Fruit fly (Drosophila melanogaster) Kc167 (cell line): Measurements from ENCODE around the gene Gr98c.

Experiments
- Myc ChIP-seq: fragments of >200 bp; optimal IDR thresholded peaks from 2 replicates; lab custom pipeline; 2017; ENCODE audit warnings: missing external identifiers
- h ChIP-seq: fragments of >200 bp; optimal IDR thresholded peaks from 3 replicates; lab custom pipeline; 2018; ENCODE audit warnings: missing external identifiers
- insv ChIP-seq: fragments of >200 bp; optimal IDR thresholded peaks from 3 replicates; lab custom pipeline; 2018; ENCODE audit warnings: missing external identifiers
- psq ChIP-seq: fragments of >200 bp; optimal IDR thresholded peaks from 2 replicates; lab custom pipeline; 2017; ENCODE audit warnings: missing external identifiers
- ttk ChIP-seq: sonication (Bioruptor generic); optimal IDR thresholded peaks from 2 replicates; lab custom pipeline; 2017; ENCODE audit warnings: missing external identifiers

DNA sequence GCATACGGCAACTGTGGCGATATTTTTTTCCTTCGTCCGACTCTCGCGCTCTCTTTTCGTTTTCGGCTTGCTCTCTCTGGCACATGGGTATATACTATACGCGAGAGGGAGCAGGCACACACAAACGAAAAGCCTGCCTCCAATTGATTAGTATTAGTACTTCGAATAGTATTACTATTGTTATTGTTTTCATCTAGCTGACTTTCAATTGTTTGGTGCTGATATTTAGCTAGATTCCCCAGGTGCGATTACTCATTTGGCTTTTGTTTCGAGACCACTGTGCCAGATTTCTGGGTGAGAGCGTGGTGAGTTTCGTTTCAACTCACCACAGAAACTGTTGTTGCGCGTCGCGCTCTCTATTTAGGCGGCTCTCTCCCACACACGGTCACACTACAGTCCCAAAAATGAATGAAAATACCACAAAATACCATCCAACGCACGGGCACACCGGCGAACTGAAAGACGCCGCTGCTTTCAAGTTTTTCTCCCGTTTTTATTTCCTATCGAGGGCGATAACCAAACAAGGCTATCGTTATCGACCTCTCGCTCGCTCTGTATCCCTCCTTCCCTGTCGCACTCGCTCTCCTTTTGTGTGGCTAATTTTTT, 37.1 kb downstream of the Gr98c start:
- TF ChIP-seq psq (lab: Kevin White, UChicago): no peak
- no peak for TF ChIP-seq ttk
- TF ChIP-seq h (lab: Kevin White, UChicago): no peak
- TF ChIP-seq insv (lab: Kevin White, UChicago): no peak
- TF ChIP-seq Myc (lab: Kevin White, UChicago): no peak
